Worm (Caenorhabditis elegans) whole organism, mixed stage, embryonic: Measurements from ENCODE around the gene ZK666.15.

ENCODE experiments used
- M03D4.4 ChIP-seq: sonication (generic microtip); optimal IDR thresholded peaks from 2 replicates; lab custom pipeline; 2017; ENCODE audit warnings: mild to moderate bottlenecking, missing genetic modification characterization, missing compliant biosample characterization
- ceh-43 ChIP-seq: fragments of 200-800 bp; sonication (Bioruptor generic); optimal IDR thresholded peaks from 2 replicates; lab custom pipeline; 2018; ENCODE audit warnings: mild to moderate bottlenecking, missing genetic modification characterization, moderate library complexity, missing compliant biosample characterization
- elt-1 ChIP-seq: sonication (generic microtip); optimal IDR thresholded peaks from 2 replicates; lab custom pipeline; 2017; ENCODE audit warnings: missing genetic modification characterization, mild to moderate bottlenecking, missing compliant biosample characterization, antibody characterized with exemption, moderate library complexity, borderline replicate concordance; ENCODE audit not compliant: insufficient read depth
- elt-3 ChIP-seq: fragments of 150-350 bp; optimal IDR thresholded peaks from 2 replicates; lab custom pipeline; 2014; ENCODE audit warnings: missing biosample characterization, missing genetic modification characterization
- ham-2 ChIP-seq: fragments of 200-800 bp; sonication (Bioruptor generic); optimal IDR thresholded peaks from 2 replicates; lab custom pipeline; 2018; ENCODE audit warnings: mild to moderate bottlenecking, missing genetic modification characterization, missing compliant biosample characterization
- mep-1 ChIP-seq: fragments of 150-350 bp; optimal IDR thresholded peaks from 2 replicates; lab custom pipeline; 2017; ENCODE audit warnings: missing biosample characterization, missing genetic modification reagents, missing genetic modification characterization, inconsistent platforms
- nhr-2 ChIP-seq: fragments of 150-350 bp; optimal IDR thresholded peaks from 2 replicates; lab custom pipeline; 2014; ENCODE audit warnings: missing biosample characterization, missing genetic modification characterization
- unc-62 ChIP-seq: fragments of 150-350 bp; optimal IDR thresholded peaks from 2 replicates; lab custom pipeline; 2014; ENCODE audit warnings: missing biosample characterization, missing genetic modification reagents, missing genetic modification characterization

ce11 chrII:10449707-10450106 lies 37.1 kb upstream of the ZK666.15 start, which contains the start of gene lin-56:
- TF ChIP-seq elt-3 (tag; lab: Kevin White, UChicago) = no peak
- TF ChIP-seq ham-2 (GFP tag; lab: Kevin White, UChicago) = no peak
- no peak for TF ChIP-seq unc-62 (GFP tag; lab: Kevin White, UChicago)
- no peak for TF ChIP-seq nhr-2 (tag; lab: Kevin White, UChicago)
- TF ChIP-seq mep-1 = no peak
- no peak for TF ChIP-seq M03D4.4
- no peak for TF ChIP-seq ceh-43
- TF ChIP-seq elt-1 (tag; lab: Kevin White, UChicago) = no peak
